Fruit fly (Drosophila melanogaster) whole organism, embryonic: Measurements from ENCODE around the gene CG4593.

Source experiments
- Ada2b ChIP-seq: fragments of 200-800 bp; sonication (Bioruptor generic); IDR thresholded peaks from 2 replicates; pipeline ENCODE4 v1.3.6; 2022; ENCODE audit warnings: missing biosample characterization, missing genetic modification characterization
- B-H2 ChIP-seq: fragments of 200-800 bp; sonication (Bioruptor generic); optimal IDR thresholded peaks from 2 replicates; lab custom pipeline; 2018; ENCODE audit warnings: missing biosample characterization, mild to moderate bottlenecking, missing genetic modification characterization
- CG10267 ChIP-seq: fragments of 200-800 bp; sonication (Bioruptor generic); optimal IDR thresholded peaks from 2 replicates; lab custom pipeline; 2018; ENCODE audit warnings: missing biosample characterization, mild to moderate bottlenecking, missing genetic modification characterization, moderate library complexity
- CG12236 ChIP-seq: fragments of 200-800 bp; sonication (Bioruptor generic); optimal IDR thresholded peaks from 2 replicates; lab custom pipeline; 2016; ENCODE audit warnings: missing biosample characterization, missing genetic modification characterization
- CG12769 ChIP-seq: fragments of 200-800 bp; sonication (Bioruptor generic); optimal IDR thresholded peaks from 2 replicates; lab custom pipeline; 2019; ENCODE audit warnings: missing biosample characterization, mild to moderate bottlenecking, missing genetic modification characterization, moderate library complexity
- CG14860 ChIP-seq: fragments of 200-800 bp; sonication (Bioruptor generic); IDR thresholded peaks from 3 replicates; pipeline ENCODE4 v1.3.6; 2022; ENCODE audit warnings: missing biosample characterization, missing genetic modification characterization; ENCODE audit not compliant: partially characterized antibody
- CG15479 ChIP-seq: fragments of 200-800 bp; sonication (Bioruptor generic); optimal IDR thresholded peaks from 3 replicates; lab custom pipeline; 2019; ENCODE audit warnings: missing biosample characterization, mild to moderate bottlenecking, missing genetic modification characterization, moderate library complexity
- CG1603 ChIP-seq: fragments of 200-800 bp; sonication (Bioruptor generic); optimal IDR thresholded peaks from 2 replicates; lab custom pipeline; 2019; ENCODE audit warnings: missing biosample characterization, mild to moderate bottlenecking, missing genetic modification characterization, moderate library complexity
- CG1647 ChIP-seq: fragments of 200-800 bp; sonication (Bioruptor generic); optimal IDR thresholded peaks from 3 replicates; lab custom pipeline; 2016; ENCODE audit warnings: missing biosample characterization, missing genetic modification characterization
- CG1832 ChIP-seq: fragments of 200-800 bp; sonication (Bioruptor generic); optimal IDR thresholded peaks from 2 replicates; lab custom pipeline; 2017; ENCODE audit warnings: missing biosample characterization, mild to moderate bottlenecking, missing genetic modification characterization, inconsistent platforms
- CG34422 ChIP-seq: fragments of 200-800 bp; sonication (Bioruptor generic); IDR thresholded peaks from 3 replicates; pipeline ENCODE4 v1.3.6; 2022; ENCODE audit warnings: missing biosample characterization, missing genetic modification characterization
- CG4707 ChIP-seq: fragments of 200-800 bp; sonication (Bioruptor generic); optimal IDR thresholded peaks from 2 replicates; lab custom pipeline; 2018; ENCODE audit warnings: missing biosample characterization, mild to moderate bottlenecking, missing genetic modification characterization, moderate library complexity
- CG5180 ChIP-seq: fragments of 200-800 bp; sonication (Bioruptor generic); optimal IDR thresholded peaks from 3 replicates; lab custom pipeline; 2017; ENCODE audit warnings: missing biosample characterization, missing genetic modification characterization, mild to moderate bottlenecking, moderate library complexity, missing genetic modification reagents
- CG7745 ChIP-seq: fragments of 200-800 bp; sonication (Bioruptor generic); optimal IDR thresholded peaks from 2 replicates; lab custom pipeline; 2018; ENCODE audit warnings: missing biosample characterization, mild to moderate bottlenecking, missing genetic modification characterization, moderate library complexity
- CG8765 ChIP-seq: fragments of 200-800 bp; sonication (Bioruptor generic); IDR thresholded peaks from 2 replicates; pipeline ENCODE4 v1.3.6; 2022; ENCODE audit warnings: missing biosample characterization, missing genetic modification characterization
- Camta ChIP-seq: fragments of 200-800 bp; sonication (Bioruptor generic); optimal IDR thresholded peaks from 2 replicates; lab custom pipeline; 2016; ENCODE audit warnings: missing biosample characterization, missing genetic modification characterization
- Deaf1 ChIP-seq: fragments of 200-800 bp; optimal IDR thresholded peaks from 3 replicates; lab custom pipeline; 2019; ENCODE audit warnings: missing biosample characterization, mild to moderate bottlenecking, missing genetic modification characterization, moderate library complexity
- E2f1 ChIP-seq: fragments of 200-800 bp; sonication (Bioruptor generic); IDR thresholded peaks from 2 replicates; pipeline ENCODE4 v1.3.6; 2022; ENCODE audit warnings: missing biosample characterization, missing genetic modification characterization
- E2f2 ChIP-seq: fragments of 200-800 bp; sonication (Bioruptor generic); IDR thresholded peaks from 2 replicates; pipeline ENCODE4 v1.3.6; 2022; ENCODE audit warnings: missing biosample characterization, missing genetic modification characterization
- Eip74EF ChIP-seq, 2 experiments: fragments of 200-800 bp in 1 of 2; fragments of >200 bp in 1 of 2; sonication (Bioruptor generic) in 1 of 2; optimal IDR thresholded peaks; 2 replicates each; lab custom pipeline; 2017 to 2019; ENCODE audit warnings: missing biosample characterization in 2 of 2, missing genetic modification characterization in 2 of 2, mild to moderate bottlenecking in 1 of 2, moderate library complexity in 1 of 2
- HLH54F ChIP-seq: fragments of 200-800 bp; sonication (Bioruptor generic); optimal IDR thresholded peaks from 3 replicates; lab custom pipeline; 2016; ENCODE audit warnings: missing biosample characterization, missing genetic modification characterization
- Hmr ChIP-seq: fragments of 200-800 bp; sonication (Bioruptor generic); optimal IDR thresholded peaks from 3 replicates; lab custom pipeline; 2017; ENCODE audit warnings: mild to moderate bottlenecking, missing biosample characterization, missing genetic modification reagents, missing genetic modification characterization
- Hr3 ChIP-seq: fragments of 200-800 bp; sonication (Bioruptor generic); optimal IDR thresholded peaks from 3 replicates; lab custom pipeline; 2016; ENCODE audit warnings: missing biosample characterization, missing genetic modification characterization
- Hr78 ChIP-seq, 2 experiments: fragments of 200-800 bp in 1 of 2; fragments of >200 bp in 1 of 2; sonication (Bioruptor generic) in 1 of 2; optimal IDR thresholded peaks; 2 replicates each; lab custom pipeline; 2017 to 2019; ENCODE audit warnings: missing biosample characterization in 2 of 2, missing genetic modification characterization in 2 of 2, mild to moderate bottlenecking in 1 of 2, moderate library complexity in 1 of 2
- Lpt ChIP-seq: fragments of >200 bp; optimal IDR thresholded peaks from 2 replicates; lab custom pipeline; 2018; ENCODE audit warnings: missing biosample characterization, missing genetic modification characterization
- Max ChIP-seq: fragments of 200-800 bp; sonication (Bioruptor generic); optimal IDR thresholded peaks from 2 replicates; lab custom pipeline; 2016; ENCODE audit warnings: missing biosample characterization, mild to moderate bottlenecking, missing genetic modification characterization
- Med ChIP-seq: fragments of 200-800 bp; sonication (Bioruptor generic); peaks from one replicate; lab custom pipeline; 2016; ENCODE audit warnings: missing biosample characterization, missing genetic modification characterization, mild to moderate bottlenecking, inconsistent platforms, moderate library complexity
- Neu2 ChIP-seq: fragments of 200-800 bp; sonication (Bioruptor generic); optimal IDR thresholded peaks from 3 replicates; lab custom pipeline; 2016; ENCODE audit warnings: missing biosample characterization, missing genetic modification characterization, borderline replicate concordance
- Sry-δ ChIP-seq: fragments of 200-800 bp; sonication (Bioruptor generic); optimal IDR thresholded peaks from 2 replicates; lab custom pipeline; 2016; ENCODE audit warnings: missing biosample characterization, missing genetic modification characterization
- Trl ChIP-seq, 3 experiments: fragments of >200 bp in 2 of 3; fragments of 200-800 bp in 1 of 3; sonication (Bioruptor generic) in 1 of 3; optimal IDR thresholded peaks; 2 replicates in 1 of 3; 3 replicates in 2 of 3; lab custom pipeline; 2016 to 2017; ENCODE audit warnings: missing biosample characterization in 1 of 3, missing genetic modification characterization in 1 of 3
- cad ChIP-seq: fragments of >200 bp; optimal IDR thresholded peaks from 2 replicates; lab custom pipeline; 2017; ENCODE audit warnings: missing biosample characterization, missing genetic modification characterization
- ci ChIP-seq: fragments of 200-800 bp; sonication (Bioruptor generic); IDR thresholded peaks from 3 replicates; pipeline ENCODE4 v1.3.6; 2022; ENCODE audit warnings: missing biosample characterization, missing genetic modification characterization
- dmrt99B ChIP-seq: fragments of 200-800 bp; sonication (Bioruptor generic); optimal IDR thresholded peaks from 2 replicates; lab custom pipeline; 2018; ENCODE audit warnings: missing biosample characterization, mild to moderate bottlenecking, missing genetic modification characterization, moderate library complexity
- esg ChIP-seq: fragments of 200-800 bp; sonication (Bioruptor generic); conservative IDR thresholded peaks from 2 replicates; pipeline ENCODE4 v1.3.6; 2022; ENCODE audit warnings: missing biosample characterization, missing genetic modification characterization
- ftz-f1 ChIP-seq: fragments of 200-800 bp; sonication (Bioruptor generic); optimal IDR thresholded peaks from 2 replicates; lab custom pipeline; 2016; ENCODE audit warnings: missing biosample characterization, missing genetic modification characterization
- hth ChIP-seq: fragments of >200 bp; optimal IDR thresholded peaks from 2 replicates; lab custom pipeline; 2017; ENCODE audit warnings: inconsistent platforms
- ind ChIP-seq: fragments of 200-800 bp; sonication (Bioruptor generic); optimal IDR thresholded peaks from 3 replicates; lab custom pipeline; 2016; ENCODE audit warnings: missing biosample characterization, missing genetic modification characterization
- lilli ChIP-seq: fragments of 200-800 bp; sonication (Bioruptor generic); optimal IDR thresholded peaks from 3 replicates; lab custom pipeline; 2016; ENCODE audit warnings: missing biosample characterization, missing genetic modification characterization
- lola ChIP-seq, 3 experiments: fragments of >200 bp in 2 of 3; fragments of 200-800 bp in 1 of 3; sonication (Bioruptor generic) in 1 of 3; optimal IDR thresholded peaks; 2 replicates each; lab custom pipeline; 2017 to 2019; ENCODE audit warnings: missing biosample characterization in 3 of 3, missing genetic modification characterization in 3 of 3, mild to moderate bottlenecking in 1 of 3, moderate library complexity in 1 of 3
- maf-S ChIP-seq: fragments of 200-800 bp; sonication (Bioruptor generic); optimal IDR thresholded peaks from 2 replicates; lab custom pipeline; 2016; ENCODE audit warnings: missing biosample characterization, missing genetic modification characterization
- row ChIP-seq: fragments of 200-800 bp; sonication (Bioruptor generic); IDR thresholded peaks from 3 replicates; pipeline ENCODE4 v1.3.6; 2022; ENCODE audit warnings: missing biosample characterization, missing genetic modification characterization
- run ChIP-seq: fragments of 200-800 bp; sonication (Bioruptor generic); optimal IDR thresholded peaks from 3 replicates; lab custom pipeline; 2018; ENCODE audit warnings: missing biosample characterization, mild to moderate bottlenecking, missing genetic modification characterization
- sqz ChIP-seq: fragments of 200-800 bp; sonication (Bioruptor generic); optimal IDR thresholded peaks from 3 replicates; lab custom pipeline; 2018; ENCODE audit warnings: missing biosample characterization, mild to moderate bottlenecking, missing genetic modification characterization
- ssp ChIP-seq: fragments of 200-800 bp; sonication (Bioruptor generic); IDR thresholded peaks from 2 replicates; pipeline ENCODE4 v1.3.6; 2022; ENCODE audit warnings: missing biosample characterization, missing genetic modification characterization
- stc ChIP-seq: fragments of 200-800 bp; sonication (Bioruptor generic); IDR thresholded peaks from 2 replicates; pipeline ENCODE4 v1.3.6; 2022; ENCODE audit warnings: missing biosample characterization, missing genetic modification characterization
- tio ChIP-seq: fragments of 200-800 bp; sonication (Bioruptor generic); optimal IDR thresholded peaks from 2 replicates; lab custom pipeline; 2017; ENCODE audit warnings: missing biosample characterization, missing genetic modification characterization, inconsistent platforms
- ttk ChIP-seq: fragments of 200-800 bp; sonication (Bioruptor generic); IDR thresholded peaks from 2 replicates; pipeline ENCODE4 v2.1.2; 2022; ENCODE audit warnings: missing biosample characterization, missing genetic modification characterization
- tup ChIP-seq: fragments of 200-800 bp; sonication (Bioruptor generic); optimal IDR thresholded peaks from 2 replicates; lab custom pipeline; 2016; ENCODE audit warnings: missing biosample characterization, mild to moderate bottlenecking, missing genetic modification characterization, moderate library complexity
- unpg ChIP-seq: fragments of 200-800 bp; sonication (Bioruptor generic); optimal IDR thresholded peaks from 3 replicates; lab custom pipeline; 2018; ENCODE audit warnings: missing biosample characterization, mild to moderate bottlenecking, missing genetic modification characterization, moderate library complexity

CG4593 gene

DNA sequence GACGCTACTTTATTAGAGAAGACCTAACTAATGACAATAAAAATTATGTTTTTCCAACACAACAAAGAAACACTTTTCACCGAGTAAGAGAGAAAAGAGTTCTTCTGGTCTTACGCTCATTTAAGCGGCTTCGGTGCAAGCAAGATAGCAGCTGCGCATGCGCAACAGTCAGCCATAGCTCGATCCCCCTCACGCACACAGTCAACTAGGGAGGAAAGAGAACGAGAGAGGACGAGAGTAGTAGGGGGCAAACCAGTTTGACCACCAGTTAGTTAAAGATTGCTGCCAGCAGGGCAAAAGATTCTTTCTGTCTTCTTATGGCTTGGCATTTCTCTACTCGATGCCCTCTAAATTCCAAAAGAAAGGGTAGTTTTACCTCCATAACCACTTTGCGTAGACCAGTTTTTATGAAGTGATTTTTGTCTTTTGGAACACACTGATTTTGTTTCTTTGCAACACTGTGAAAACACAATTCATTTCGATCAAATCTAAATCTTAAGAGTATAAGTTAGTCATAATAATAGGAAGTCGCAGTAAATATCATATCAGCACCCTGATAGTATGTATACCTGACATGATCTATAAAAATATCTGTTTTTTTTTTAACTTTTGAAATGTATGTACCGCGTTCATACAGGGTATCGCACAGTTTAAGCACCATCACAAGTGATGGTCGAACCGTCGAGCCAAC lies 13.1 kb upstream of the CG4593 start (continued):
- TF ChIP-seq CG14860 (GFP tag; lab: Robert Waterston, UW), result no peak
- no peak for TF ChIP-seq dmrt99B (tag; lab: Kevin White, UChicago)
- no peak for TF ChIP-seq ssp
- no peak for TF ChIP-seq Camta (GFP tag; lab: Kevin White, UChicago)
- TF ChIP-seq CG1832 (GFP tag; lab: Kevin White, UChicago), result peak; percentile 87
- TF ChIP-seq Sry-δ (GFP tag; lab: Kevin White, UChicago), result peak; percentile 17
- TF ChIP-seq esg (GFP tag; lab: Robert Waterston, UW), result no peak
- peak; percentile 45 for TF ChIP-seq CG12769 (tag; lab: Kevin White, UChicago)
- 0 out of 2 replicates have a peak, but pooled peaks have one; percentile 11 for TF ChIP-seq stc (GFP tag; lab: Robert Waterston, UW)
- TF ChIP-seq tup, result no peak
- peak; percentile 36 for TF ChIP-seq CG12236
- TF ChIP-seq CG34422 (GFP tag; lab: Robert Waterston, UW), result no peak
- TF ChIP-seq Hmr, result peak; percentile 32
- no peak for TF ChIP-seq CG7745 (tag; lab: Kevin White, UChicago)
- TF ChIP-seq Max (GFP tag; lab: Kevin White, UChicago), result no peak
- TF ChIP-seq ftz-f1 (GFP tag; lab: Kevin White, UChicago), result no peak
- no peak for TF ChIP-seq ttk
- TF ChIP-seq CG15479 (GFP tag; lab: Kevin White, UChicago), result peak; percentile 89
- no peak for TF ChIP-seq sqz (GFP tag; lab: Kevin White, UChicago)
- no peak for TF ChIP-seq hth (lab: Kevin White, UChicago)
- no peak for TF ChIP-seq maf-S (GFP tag; lab: Kevin White, UChicago)
- TF ChIP-seq lola (GFP tag; optimal IDR thresholded peaks at IDR 0.05; lab: Kevin White, UChicago), result peak in 1 of 3 experiments; percentile 36
- TF ChIP-seq CG4707 (GFP tag; lab: Kevin White, UChicago), result no peak
- no peak for TF ChIP-seq Deaf1
- peak; percentile 8 for TF ChIP-seq CG1603 (tag; lab: Kevin White, UChicago)
- peak; percentile 28 for TF ChIP-seq lilli (GFP tag; lab: Kevin White, UChicago)
- no peak for TF ChIP-seq unpg
- no peak for TF ChIP-seq Med (GFP tag; lab: Kevin White, UChicago)
- TF ChIP-seq Neu2 (GFP tag; lab: Kevin White, UChicago), result no peak
- TF ChIP-seq Hr78 (GFP tag; optimal IDR thresholded peaks at IDR 0.05; lab: Kevin White, UChicago), result peak in 1 of 2 experiments; percentile 12
- TF ChIP-seq CG5180, result peak; percentile 25
- TF ChIP-seq CG8765, result no peak
- TF ChIP-seq E2f2 (GFP tag; lab: Robert Waterston, UW), result peak; percentile 30; the same call in 1 of the 2 replicates
- peak; percentile 54 for TF ChIP-seq ind
- peak; percentile 49 for TF ChIP-seq CG10267 (tag; lab: Kevin White, UChicago)
- no peak for TF ChIP-seq CG1647 (GFP tag; lab: Kevin White, UChicago)

DNA sequence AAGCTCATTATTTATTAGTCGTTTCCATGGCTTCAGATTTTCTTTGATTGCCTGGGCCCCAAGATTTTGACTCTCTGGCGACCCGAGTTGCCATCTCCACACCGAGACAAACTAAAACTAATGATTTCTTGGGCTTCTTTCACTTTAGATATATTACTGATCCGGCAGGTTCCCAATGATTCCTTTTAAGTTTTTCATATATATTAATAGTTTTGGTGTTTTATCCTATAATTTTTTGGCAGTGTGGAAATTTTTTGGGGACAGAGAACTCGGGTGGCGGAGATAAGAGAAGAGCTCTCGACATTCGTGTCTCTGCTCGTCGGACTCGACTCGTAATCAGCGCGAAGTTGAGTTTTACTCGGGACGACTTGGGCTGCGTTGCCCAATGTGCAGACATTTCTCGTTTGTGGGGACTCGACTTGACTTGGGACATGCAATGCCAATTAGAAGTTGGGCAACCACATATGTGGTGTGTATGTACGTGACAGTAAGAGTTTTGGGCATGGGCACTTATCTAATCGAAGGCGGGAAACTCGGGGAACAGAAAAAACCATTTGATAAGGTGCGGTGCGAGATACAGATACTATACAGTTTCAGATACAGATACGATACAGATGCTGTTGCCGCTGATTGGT lies 12.4 kb upstream of the CG4593 start:
- TF ChIP-seq B-H2 (no peak), Trl (optimal IDR thresholded peaks at IDR 0.05; lab: Kevin White, UChicago) (no peak), Trl (GFP tag; optimal IDR thresholded peaks at IDR 0.05; lab: Kevin White, UChicago) (no peak), E2f1 (GFP tag; lab: Robert Waterston, UW) (peak; percentile 50; the same call in 1 of the 2 replicates), Hr3 (GFP tag; lab: Kevin White, UChicago) (no peak), Ada2b (GFP tag; lab: Robert Waterston, UW) (peak; percentile 30; the same call in 1 of the 2 replicates), row (GFP tag; lab: Robert Waterston, UW) (peak; percentile 70), tio (no peak), cad (GFP tag; lab: Kevin White, UChicago) (no peak), Eip74EF (GFP tag; optimal IDR thresholded peaks at IDR 0.05; lab: Kevin White, UChicago) (no peak), run (tag; lab: Kevin White, UChicago) (no peak), ci (GFP tag; lab: Robert Waterston, UW) (peak; percentile 40; the same call in 1 of the 3 replicates), sqz (GFP tag; lab: Kevin White, UChicago) (no peak), Lpt (GFP tag; lab: Kevin White, UChicago) (no peak), tup (peak; percentile 8), HLH54F (peak; percentile 2)
